Worm (Caenorhabditis elegans): ENCODE data around the gene C10C6.13.

DNA sequence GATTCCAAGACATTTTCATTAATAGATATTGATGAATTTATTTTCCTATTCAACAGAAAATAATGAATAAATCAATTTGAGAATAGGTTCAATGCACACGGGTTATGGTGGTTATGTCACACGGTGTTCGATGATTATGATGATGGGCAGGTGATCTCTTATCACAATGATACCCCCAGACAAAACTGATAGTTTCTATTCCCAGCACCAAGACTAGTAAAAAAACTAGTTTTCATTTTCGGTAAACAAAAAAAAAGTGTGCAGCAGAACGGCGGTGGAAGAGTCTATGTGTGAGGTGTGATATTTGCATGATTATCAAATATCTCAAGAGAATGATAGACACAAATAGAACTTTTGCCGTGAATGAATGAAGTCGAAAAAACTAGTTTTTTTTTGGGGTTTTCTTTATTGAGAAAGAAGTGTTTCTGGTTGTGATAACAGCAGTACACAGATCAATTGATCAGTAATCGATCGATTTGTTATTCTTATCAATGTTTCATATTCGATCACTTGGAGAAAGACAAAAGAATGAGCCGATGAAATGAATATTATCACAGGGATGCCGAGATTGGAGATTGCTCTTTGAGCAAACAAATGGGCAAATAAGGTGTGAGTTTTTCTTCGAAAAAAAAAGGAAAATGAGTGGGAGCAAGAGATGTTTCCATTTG, 18.5 kb upstream of the C10C6.13 start:
- no peak for TF ChIP-seq ztf-23 (GFP tag; IDR thresholded peaks at IDR 0.05)
- TF ChIP-seq flt-1 (GFP tag; IDR thresholded peaks at IDR 0.05) = no peak
- TF ChIP-seq ref-1 (GFP tag; conservative IDR thresholded peaks at IDR 0.05) = no peak
- TF ChIP-seq klf-2 (GFP tag; conservative IDR thresholded peaks at IDR 0.05) = no peak
- no peak for TF ChIP-seq med-1 (GFP tag; optimal IDR thresholded peaks at IDR 0.05; ENCODE audit: insufficient read depth)
- TF ChIP-seq T22C8.4 (GFP tag; IDR thresholded peaks at IDR 0.05) = no peak
- no peak for TF ChIP-seq ztf-29 (GFP tag; IDR thresholded peaks at IDR 0.05)
- no peak for TF ChIP-seq cog-1 (tag; optimal IDR thresholded peaks at IDR 0.05)
- no peak for TF ChIP-seq tab-1 (GFP tag; IDR thresholded peaks at IDR 0.05)

Measured in whole organism, midembryonic.